Fruit fly (Drosophila melanogaster) whole organism, embryonic: ENCODE data around the gene scrib.

Experiments used
- Atf-2 ChIP-seq: fragments of 200-800 bp; sonication (Bioruptor generic); optimal IDR thresholded peaks from 2 replicates; lab custom pipeline; 2016; ENCODE audit warnings: missing biosample characterization, missing genetic modification characterization
- Atf3 ChIP-seq: fragments of 200-800 bp; sonication (Bioruptor generic); optimal IDR thresholded peaks from 3 replicates; lab custom pipeline; 2016; ENCODE audit warnings: missing biosample characterization, missing genetic modification characterization
- CG10565 ChIP-seq: fragments of 200-800 bp; sonication (Bioruptor generic); optimal IDR thresholded peaks from 3 replicates; lab custom pipeline; 2016; ENCODE audit warnings: missing biosample characterization, mild to moderate bottlenecking, missing genetic modification characterization
- CG11093 ChIP-seq: fragments of 200-800 bp; sonication (Bioruptor generic); IDR thresholded peaks from 3 replicates; pipeline ENCODE4 v1.3.6; 2022; ENCODE audit warnings: missing biosample characterization, missing genetic modification characterization
- CG12391 ChIP-seq: fragments of 200-800 bp; sonication (Bioruptor generic); optimal IDR thresholded peaks from 3 replicates; lab custom pipeline; 2018; ENCODE audit warnings: missing biosample characterization, mild to moderate bottlenecking, missing genetic modification characterization, moderate library complexity
- CG17359 ChIP-seq: fragments of 200-800 bp; sonication (Bioruptor generic); optimal IDR thresholded peaks from 3 replicates; lab custom pipeline; 2018; ENCODE audit warnings: missing biosample characterization, mild to moderate bottlenecking, missing genetic modification characterization, moderate library complexity
- CG2116 ChIP-seq: fragments of 200-800 bp; sonication (Bioruptor generic); optimal IDR thresholded peaks from 3 replicates; lab custom pipeline; 2018; ENCODE audit warnings: missing biosample characterization, mild to moderate bottlenecking, missing genetic modification characterization
- CG2889 ChIP-seq: fragments of 200-800 bp; sonication (Bioruptor generic); IDR thresholded peaks from 3 replicates; pipeline ENCODE4 v1.3.6; 2022; ENCODE audit warnings: missing biosample characterization, missing genetic modification characterization
- CG42726 ChIP-seq: fragments of 200-800 bp; sonication (Bioruptor generic); IDR thresholded peaks from 2 replicates; pipeline ENCODE4 v1.3.6; 2022; ENCODE audit warnings: missing biosample characterization, missing genetic modification characterization; ENCODE audit not compliant: partially characterized antibody
- CG4282 ChIP-seq: fragments of 200-800 bp; sonication (Bioruptor generic); optimal IDR thresholded peaks from 2 replicates; lab custom pipeline; 2016; ENCODE audit warnings: missing biosample characterization, missing genetic modification characterization
- CG4404 ChIP-seq: fragments of 200-800 bp; sonication (Bioruptor generic); IDR thresholded peaks from 2 replicates; pipeline ENCODE4 v1.3.6; 2022; ENCODE audit warnings: missing biosample characterization, missing genetic modification characterization
- CG4820 ChIP-seq: fragments of 200-800 bp; sonication (Bioruptor generic); optimal IDR thresholded peaks from 3 replicates; lab custom pipeline; 2016; ENCODE audit warnings: missing biosample characterization, missing genetic modification characterization
- CG5245 ChIP-seq: fragments of 200-800 bp; sonication (Bioruptor generic); optimal IDR thresholded peaks from 3 replicates; lab custom pipeline; 2016; ENCODE audit warnings: missing biosample characterization, missing genetic modification characterization
- CG7556 ChIP-seq: fragments of 200-800 bp; sonication (Bioruptor generic); optimal IDR thresholded peaks from 2 replicates; lab custom pipeline; 2017; ENCODE audit warnings: missing biosample characterization, mild to moderate bottlenecking, missing genetic modification characterization
- CTCF ChIP-seq: fragments of 200-800 bp; sonication (Bioruptor generic); optimal IDR thresholded peaks from 2 replicates; lab custom pipeline; 2017; ENCODE audit warnings: missing biosample characterization, mild to moderate bottlenecking, missing genetic modification characterization, moderate library complexity
- CrebB ChIP-seq: fragments of 200-800 bp; sonication (Bioruptor generic); optimal IDR thresholded peaks from 3 replicates; lab custom pipeline; 2018; ENCODE audit warnings: missing biosample characterization, mild to moderate bottlenecking, missing genetic modification characterization
- Hand ChIP-seq: fragments of 200-800 bp; sonication (Bioruptor generic); optimal IDR thresholded peaks from 2 replicates; lab custom pipeline; 2017; ENCODE audit warnings: mild to moderate bottlenecking, missing biosample characterization, missing genetic modification reagents, missing genetic modification characterization
- Jarid2 ChIP-seq: fragments of 200-800 bp; sonication (Bioruptor generic); optimal IDR thresholded peaks from 3 replicates; lab custom pipeline; 2017; ENCODE audit warnings: mild to moderate bottlenecking, missing biosample characterization, missing genetic modification reagents, missing genetic modification characterization
- MBD-R2 ChIP-seq: fragments of 200-800 bp; sonication (Bioruptor generic); IDR thresholded peaks from 2 replicates; pipeline ENCODE4 v1.3.6; 2022; ENCODE audit warnings: missing biosample characterization, missing genetic modification characterization
- Rfx ChIP-seq: fragments of 200-800 bp; sonication (Bioruptor generic); IDR thresholded peaks from 2 replicates; pipeline ENCODE4 v1.3.6; 2022; ENCODE audit warnings: missing biosample characterization, missing genetic modification characterization
- Sox100B ChIP-seq: fragments of 200-800 bp; sonication (Bioruptor generic); optimal IDR thresholded peaks from 3 replicates; lab custom pipeline; 2018; ENCODE audit warnings: missing biosample characterization, mild to moderate bottlenecking, missing genetic modification characterization
- Sry-β ChIP-seq: fragments of 200-800 bp; sonication (Bioruptor generic); optimal IDR thresholded peaks from 2 replicates; lab custom pipeline; 2018; ENCODE audit warnings: missing biosample characterization, mild to moderate bottlenecking, missing genetic modification characterization, moderate library complexity
- Vsx1 ChIP-seq: fragments of 200-800 bp; sonication (Bioruptor generic); optimal IDR thresholded peaks from 2 replicates; lab custom pipeline; 2017; ENCODE audit warnings: missing biosample characterization, mild to moderate bottlenecking, missing genetic modification characterization, missing genetic modification reagents
- Xbp1 ChIP-seq: fragments of 200-800 bp; sonication (Bioruptor generic); optimal IDR thresholded peaks from 3 replicates; lab custom pipeline; 2016; ENCODE audit warnings: missing biosample characterization, mild to moderate bottlenecking, missing genetic modification characterization
- Xrp1 ChIP-seq: fragments of 200-800 bp; sonication (Bioruptor generic); IDR thresholded peaks from 2 replicates; pipeline ENCODE4 v1.3.6; 2022; ENCODE audit warnings: missing biosample characterization, missing genetic modification characterization
- ab ChIP-seq: fragments of 200-800 bp; sonication (Bioruptor generic); optimal IDR thresholded peaks from 2 replicates; lab custom pipeline; 2016; ENCODE audit warnings: missing biosample characterization, missing genetic modification characterization
- ac ChIP-seq: fragments of 200-800 bp; sonication (Bioruptor generic); optimal IDR thresholded peaks from 3 replicates; lab custom pipeline; 2017; ENCODE audit warnings: missing biosample characterization, mild to moderate bottlenecking, missing genetic modification characterization
- aop ChIP-seq: fragments of 200-800 bp; sonication (Bioruptor generic); IDR thresholded peaks from 2 replicates; pipeline ENCODE4 v1.3.6; 2022; ENCODE audit warnings: missing biosample characterization, missing genetic modification characterization
- ara ChIP-seq: fragments of 200-800 bp; sonication (Bioruptor generic); IDR thresholded peaks from 2 replicates; pipeline ENCODE4 v1.3.6; 2022; ENCODE audit warnings: missing biosample characterization, missing genetic modification characterization
- ash1 ChIP-seq: fragments of 200-800 bp; sonication (Bioruptor generic); optimal IDR thresholded peaks from 2 replicates; lab custom pipeline; 2018; ENCODE audit warnings: missing biosample characterization, mild to moderate bottlenecking, missing genetic modification characterization
- bbx ChIP-seq: fragments of 200-800 bp; sonication (Bioruptor generic); IDR thresholded peaks from 2 replicates; pipeline ENCODE4 v1.3.6; 2022; ENCODE audit warnings: missing biosample characterization, missing genetic modification characterization; ENCODE audit not compliant: partially characterized antibody
- btn ChIP-seq: fragments of 200-800 bp; sonication (Bioruptor generic); optimal IDR thresholded peaks from 2 replicates; lab custom pipeline; 2016; ENCODE audit warnings: missing biosample characterization, missing genetic modification characterization
- cg ChIP-seq: fragments of 200-800 bp; sonication (Bioruptor generic); optimal IDR thresholded peaks from 3 replicates; lab custom pipeline; 2019; ENCODE audit warnings: missing biosample characterization, mild to moderate bottlenecking, missing genetic modification characterization, moderate library complexity
- chn ChIP-seq: fragments of 200-800 bp; sonication (Bioruptor generic); optimal IDR thresholded peaks from 2 replicates; lab custom pipeline; 2016; ENCODE audit warnings: missing biosample characterization, missing genetic modification characterization
- crc ChIP-seq: fragments of 200-800 bp; sonication (Bioruptor generic); optimal IDR thresholded peaks from 2 replicates; lab custom pipeline; 2016; ENCODE audit warnings: missing biosample characterization, missing genetic modification characterization
- gt ChIP-seq: fragments of 200-800 bp; sonication (Bioruptor generic); IDR thresholded peaks from 2 replicates; pipeline ENCODE4 v1.3.6; 2022; ENCODE audit warnings: missing biosample characterization, missing genetic modification characterization
- ham ChIP-seq: fragments of 200-800 bp; sonication (Bioruptor generic); IDR thresholded peaks from 2 replicates; pipeline ENCODE4 v1.3.6; 2022; ENCODE audit warnings: missing biosample characterization, missing genetic modification characterization
- hb ChIP-seq: fragments of 200-800 bp; sonication (Bioruptor generic); IDR thresholded peaks from 3 replicates; pipeline ENCODE4 v1.3.6; 2022; ENCODE audit warnings: missing biosample characterization, missing genetic modification characterization; ENCODE audit not compliant: partially characterized antibody
- inv ChIP-seq: fragments of 200-800 bp; sonication (Bioruptor generic); IDR thresholded peaks from 2 replicates; pipeline ENCODE4 v1.3.6; 2022; ENCODE audit warnings: missing biosample characterization, missing genetic modification characterization; ENCODE audit not compliant: partially characterized antibody
- jumu ChIP-seq: fragments of 200-800 bp; sonication (Bioruptor generic); optimal IDR thresholded peaks from 3 replicates; lab custom pipeline; 2016; ENCODE audit warnings: missing biosample characterization, missing genetic modification characterization
- klu ChIP-seq: fragments of 200-800 bp; sonication (Bioruptor generic); IDR thresholded peaks from 2 replicates; pipeline ENCODE4 v1.3.6; 2022; ENCODE audit warnings: missing biosample characterization, missing genetic modification characterization
- lov ChIP-seq, 2 experiments: fragments of 200-800 bp in 1 of 2; fragments of >200 bp in 1 of 2; sonication (Bioruptor generic) in 1 of 2; IDR thresholded peaks in 1 of 2; optimal IDR thresholded peaks in 1 of 2; 2 replicates in 1 of 2; 3 replicates in 1 of 2; pipeline versions ENCODE4 v1.3.6 to Lab custom; 2017 to 2022; ENCODE audit warnings: missing biosample characterization in 1 of 2, missing genetic modification characterization in 1 of 2
- mirr ChIP-seq: fragments of 200-800 bp; sonication (Bioruptor generic); optimal IDR thresholded peaks from 3 replicates; lab custom pipeline; 2018; ENCODE audit warnings: missing biosample characterization, mild to moderate bottlenecking, missing genetic modification characterization
- pan ChIP-seq, 4 experiments: fragments of >200 bp in 3 of 4; fragments of 200-800 bp in 1 of 4; sonication (Bioruptor generic) in 1 of 4; optimal IDR thresholded peaks in 3 of 4; IDR thresholded peaks in 1 of 4; 2 replicates each; pipeline versions ENCODE4 v1.3.6 to Lab custom; 2017 to 2022; ENCODE audit warnings: missing biosample characterization in 2 of 4, missing genetic modification characterization in 2 of 4, mixed read lengths in 1 of 4
- salm ChIP-seq: fragments of 200-800 bp; sonication (Bioruptor generic); optimal IDR thresholded peaks from 2 replicates; lab custom pipeline; 2018; ENCODE audit warnings: missing biosample characterization, mild to moderate bottlenecking, missing genetic modification characterization
- so ChIP-seq: fragments of 200-800 bp; sonication (Bioruptor generic); IDR thresholded peaks from 3 replicates; pipeline ENCODE4 v1.3.6; 2022; ENCODE audit warnings: missing biosample characterization, missing genetic modification characterization
- ttk ChIP-seq: fragments of 200-800 bp; sonication (Bioruptor generic); IDR thresholded peaks from 2 replicates; pipeline ENCODE4 v2.1.2; 2022; ENCODE audit warnings: missing biosample characterization, missing genetic modification characterization
- vnd ChIP-seq: fragments of 200-800 bp; sonication (Bioruptor generic); IDR thresholded peaks from 3 replicates; pipeline ENCODE4 v1.3.6; 2022; ENCODE audit warnings: missing biosample characterization, missing genetic modification characterization; ENCODE audit not compliant: partially characterized antibody

The scrib gene

dm6 chr3R:26557532-26558244 lies 21.5 kb downstream of the scrib start (continued):
- TF ChIP-seq CG17359 (tag; lab: Kevin White, UChicago) (peak; percentile 68), Atf3 (GFP tag; lab: Kevin White, UChicago) (peak; percentile 39), so (GFP tag; lab: Robert Waterston, UW) (peak; percentile 72), btn (GFP tag; lab: Kevin White, UChicago) (peak; percentile 19), CG11093 (GFP tag; lab: Robert Waterston, UW) (peak; percentile 77; the same call in 2 of the 3 replicates), Jarid2 (GFP tag; lab: Kevin White, UChicago) (peak; percentile 14), ttk (peak; percentile 46; the same call in 1 of the 2 replicates), cg (no peak), CG4820 (GFP tag; lab: Kevin White, UChicago) (peak; percentile 59), CG4404 (GFP tag; lab: Robert Waterston, UW) (peak; percentile 43), aop (GFP tag; lab: Robert Waterston, UW) (no peak), crc (peak; percentile 58)

dm6 chr3R:26566816-26567215 lies 30.7 kb downstream of the scrib start:
- TF ChIP-seq CG7556 (GFP tag; lab: Kevin White, UChicago) = peak; percentile 8
- TF ChIP-seq vnd (GFP tag; lab: Robert Waterston, UW) = peak; percentile 56; the same call in 2 of the 3 replicates
- TF ChIP-seq klu (GFP tag; lab: Robert Waterston, UW) = peak; percentile 70
- TF ChIP-seq ab (GFP tag; lab: Kevin White, UChicago) = no peak
- peak; percentile 38 for TF ChIP-seq CG4282 (GFP tag; lab: Kevin White, UChicago)
- no peak for TF ChIP-seq ara
- TF ChIP-seq Jarid2 (GFP tag; lab: Kevin White, UChicago) = peak; percentile 13
- no peak for TF ChIP-seq CG12391 (tag; lab: Kevin White, UChicago)
- TF ChIP-seq ham (GFP tag; lab: Robert Waterston, UW) = no peak
- peak; percentile 88 for TF ChIP-seq CTCF (GFP tag; lab: Kevin White, UChicago)
- TF ChIP-seq inv = peak; percentile 51; the same call in 1 of the 2 replicates
- TF ChIP-seq Sry-β (GFP tag; lab: Kevin White, UChicago) = no peak
- TF ChIP-seq Xbp1 (GFP tag; lab: Kevin White, UChicago) = peak; percentile 22
- TF ChIP-seq Hand (GFP tag; lab: Kevin White, UChicago) = no peak
- TF ChIP-seq CG42726 (GFP tag; lab: Robert Waterston, UW) = peak; percentile 82
- no peak for TF ChIP-seq lov (optimal IDR thresholded peaks at IDR 0.05; lab: Kevin White, UChicago)
- TF ChIP-seq lov (GFP tag; IDR thresholded peaks at IDR 0.05; lab: Robert Waterston, UW) = no peak
- no peak for TF ChIP-seq Vsx1
- no peak for TF ChIP-seq ac (GFP tag; lab: Kevin White, UChicago)
- no peak for TF ChIP-seq CG10565
- TF ChIP-seq Atf-2 = no peak
- TF ChIP-seq salm = no peak
- TF ChIP-seq mirr = peak; percentile 43
- no peak for TF ChIP-seq CG5245 (GFP tag; lab: Kevin White, UChicago)
- peak; percentile 40 for TF ChIP-seq MBD-R2 (GFP tag; lab: Robert Waterston, UW)
- TF ChIP-seq Rfx (GFP tag; lab: Robert Waterston, UW) = peak; percentile 64
- peak; percentile 17 for TF ChIP-seq ash1 (GFP tag; lab: Kevin White, UChicago)
- no peak for TF ChIP-seq Sox100B (GFP tag; lab: Kevin White, UChicago)
- TF ChIP-seq Xrp1 (GFP tag; lab: Robert Waterston, UW) = 0 out of 2 replicates have a peak, but pooled peaks have one; percentile 40
- peak; percentile 37 for TF ChIP-seq CG2116 (GFP tag; lab: Kevin White, UChicago)
- peak; percentile 63 for TF ChIP-seq chn (GFP tag; lab: Kevin White, UChicago)
- peak; percentile 44 for TF ChIP-seq CrebB
- TF ChIP-seq CG2889 (GFP tag; lab: Robert Waterston, UW) = no peak
- peak; percentile 64 for TF ChIP-seq bbx (GFP tag; lab: Robert Waterston, UW)
- no peak for TF ChIP-seq pan (optimal IDR thresholded peaks at IDR 0.05; lab: Kevin White, UChicago)
- peak in 1 of 2 experiments; percentile 45 for TF ChIP-seq pan (GFP tag; optimal IDR thresholded peaks at IDR 0.05 in 1 of 2, IDR thresholded peaks at IDR 0.05 in 1 of 2)
- TF ChIP-seq gt (GFP tag; lab: Robert Waterston, UW) = no peak
- TF ChIP-seq hb (GFP tag; lab: Robert Waterston, UW) = no peak
- peak; percentile 19 for TF ChIP-seq jumu
